Worm (Caenorhabditis elegans) whole organism, late embryonic: ENCODE data around the gene mrpl-44.

ENCODE experiments used
- F13H6.1 ChIP-seq: sonication (generic microtip); optimal IDR thresholded peaks from 2 replicates; lab custom pipeline; 2016; ENCODE audit warnings: missing genetic modification characterization, missing compliant biosample characterization
- ceh-34 ChIP-seq: sonication (generic microtip); optimal IDR thresholded peaks from 2 replicates; lab custom pipeline; 2016; ENCODE audit warnings: mild to moderate bottlenecking, missing genetic modification characterization, missing compliant biosample characterization
- ceh-48 ChIP-seq: sonication (generic microtip); optimal IDR thresholded peaks from 2 replicates; lab custom pipeline; 2016; ENCODE audit warnings: missing genetic modification characterization, inconsistent platforms, missing compliant biosample characterization
- dmd-4 ChIP-seq: sonication (generic microtip); optimal IDR thresholded peaks from 2 replicates; lab custom pipeline; 2016; ENCODE audit warnings: borderline replicate concordance, missing genetic modification characterization, missing compliant biosample characterization
- elt-2 ChIP-seq: sonication (generic microtip); optimal IDR thresholded peaks from 2 replicates; lab custom pipeline; 2016; ENCODE audit warnings: missing genetic modification reagents, missing genetic modification characterization, missing compliant biosample characterization
- fax-1 ChIP-seq: sonication (generic microtip); optimal IDR thresholded peaks from 2 replicates; lab custom pipeline; 2016; ENCODE audit warnings: missing genotype, missing genetic modification characterization, missing compliant biosample characterization
- fkh-10 ChIP-seq: fragments of 150-350 bp; optimal IDR thresholded peaks from 2 replicates; lab custom pipeline; 2014; ENCODE audit warnings: missing biosample characterization, missing genetic modification reagents, missing genetic modification characterization
- hlh-30 ChIP-seq: sonication (generic microtip); optimal IDR thresholded peaks from 2 replicates; lab custom pipeline; 2017; ENCODE audit warnings: antibody characterized with exemption, missing genetic modification characterization, missing compliant biosample characterization; ENCODE audit not compliant: insufficient read depth
- nfya-1 ChIP-seq: sonication (generic microtip); optimal IDR thresholded peaks from 2 replicates; lab custom pipeline; 2017; ENCODE audit warnings: missing genetic modification characterization, mild to moderate bottlenecking, missing compliant biosample characterization, antibody characterized with exemption, moderate library complexity
- nhr-11 ChIP-seq: fragments of 150-350 bp; optimal IDR thresholded peaks from 2 replicates; lab custom pipeline; 2014; ENCODE audit warnings: missing biosample characterization, missing genetic modification characterization
- sdc-2 ChIP-seq: sonication (generic microtip); optimal IDR thresholded peaks from 2 replicates; lab custom pipeline; 2016; ENCODE audit warnings: missing genotype, missing genetic modification characterization, missing compliant biosample characterization
- sox-4 ChIP-seq: sonication (generic microtip); optimal IDR thresholded peaks from 2 replicates; lab custom pipeline; 2017; ENCODE audit warnings: mild to moderate bottlenecking, missing genetic modification characterization, inconsistent platforms, missing compliant biosample characterization
- ttx-3 ChIP-seq: sonication (generic microtip); optimal IDR thresholded peaks from 2 replicates; lab custom pipeline; 2016; ENCODE audit warnings: missing genetic modification reagents, missing genetic modification characterization, missing compliant biosample characterization

ce11 chrIII:9077708-9078107 is 11.5 kb downstream of the mrpl-44 start, which contains the start of gene F02A9.1:
- TF ChIP-seq nhr-11 (tag; lab: Kevin White, UChicago): no peak
- TF ChIP-seq ceh-48 (tag; lab: Kevin White, UChicago): no peak
- no peak for TF ChIP-seq ttx-3 (tag; lab: Kevin White, UChicago)
- no peak for TF ChIP-seq ceh-34 (tag; lab: Kevin White, UChicago)
- no peak for TF ChIP-seq sdc-2 (tag; lab: Kevin White, UChicago)
- TF ChIP-seq F13H6.1: no peak
- no peak for TF ChIP-seq fkh-10 (GFP tag; lab: Kevin White, UChicago)
- no peak for TF ChIP-seq hlh-30 (tag; lab: Kevin White, UChicago)
- TF ChIP-seq fax-1 (tag; lab: Kevin White, UChicago): no peak
- TF ChIP-seq elt-2 (tag; lab: Kevin White, UChicago): no peak
- TF ChIP-seq dmd-4 (tag; lab: Kevin White, UChicago): no peak
- no peak for TF ChIP-seq nfya-1 (tag; lab: Kevin White, UChicago)
- TF ChIP-seq sox-4: no peak
